Worm (Caenorhabditis elegans) whole organism, L3 larva: ENCODE data around the gene rme-6.

Experiments
- R02D3.7 ChIP-seq: fragments of 150-350 bp; optimal IDR thresholded peaks from 2 replicates; lab custom pipeline; 2014; ENCODE audit warnings: missing biosample characterization, missing genetic modification characterization
- ZK546.5 ChIP-seq: sonication (generic microtip); optimal IDR thresholded peaks from 2 replicates; lab custom pipeline; 2017; ENCODE audit warnings: missing biosample characterization, missing genetic modification characterization
- aly-2 ChIP-seq: fragments of 150-350 bp; optimal IDR thresholded peaks from 2 replicates; lab custom pipeline; 2014; ENCODE audit warnings: missing biosample characterization, missing genetic modification characterization
- ama-1 ChIP-seq: fragments of 150-350 bp; optimal IDR thresholded peaks from 2 replicates; lab custom pipeline; 2018
- ceh-16 ChIP-seq: sonication (generic microtip); optimal IDR thresholded peaks from 2 replicates; lab custom pipeline; 2017; ENCODE audit warnings: missing biosample characterization, missing genetic modification characterization
- ceh-28 ChIP-seq: fragments of 150-350 bp; optimal IDR thresholded peaks from 2 replicates; lab custom pipeline; 2014; ENCODE audit warnings: missing biosample characterization, missing genetic modification reagents, missing genetic modification characterization
- ceh-82 ChIP-seq: fragments of 150-350 bp; optimal IDR thresholded peaks from 2 replicates; lab custom pipeline; 2014; ENCODE audit warnings: missing biosample characterization, missing genetic modification characterization
- ceh-9 ChIP-seq: sonication (generic microtip); optimal IDR thresholded peaks from 2 replicates; lab custom pipeline; 2018; ENCODE audit warnings: missing biosample characterization, missing genetic modification characterization
- daf-12 ChIP-seq: fragments of 150-350 bp; optimal IDR thresholded peaks from 2 replicates; lab custom pipeline; 2014; ENCODE audit warnings: missing biosample characterization, missing genetic modification reagents, missing genetic modification characterization
- egl-27 ChIP-seq: sonication (generic microtip); optimal IDR thresholded peaks from 4 replicates; lab custom pipeline; 2017; ENCODE audit warnings: missing biosample characterization, missing genetic modification reagents, missing genetic modification characterization
- egl-5 ChIP-seq: fragments of 150-350 bp; optimal IDR thresholded peaks from 2 replicates; lab custom pipeline; 2017; ENCODE audit warnings: missing biosample characterization, missing genetic modification reagents, missing genetic modification characterization, inconsistent platforms
- elt-1 ChIP-seq: fragments of 150-350 bp; optimal IDR thresholded peaks from 2 replicates; lab custom pipeline; 2014; ENCODE audit warnings: missing biosample characterization, missing genetic modification characterization
- elt-2 ChIP-seq: sonication (generic microtip); optimal IDR thresholded peaks from 2 replicates; lab custom pipeline; 2016; ENCODE audit warnings: missing genetic modification reagents, mild to moderate bottlenecking, missing genetic modification characterization, missing compliant biosample characterization
- elt-3 ChIP-seq, 3 experiments: fragments of 150-350 bp in 1 of 3; sonication (generic microtip) in 2 of 3; optimal IDR thresholded peaks; 2 replicates in 2 of 3; 4 replicates in 1 of 3; lab custom pipeline; 2014 to 2017; ENCODE audit warnings: missing biosample characterization in 3 of 3, missing genetic modification characterization in 3 of 3
- eor-1 ChIP-seq, 2 experiments: fragments of 150-350 bp; optimal IDR thresholded peaks; 2 replicates each; lab custom pipeline; 2014 to 2018; ENCODE audit warnings: missing biosample characterization in 2 of 2, missing genetic modification characterization in 2 of 2
- fkh-10 ChIP-seq: sonication (generic microtip); optimal IDR thresholded peaks from 2 replicates; lab custom pipeline; 2017; ENCODE audit warnings: missing biosample characterization, missing genetic modification reagents, missing genetic modification characterization
- fkh-2 ChIP-seq: fragments of 150-350 bp; optimal IDR thresholded peaks from 2 replicates; lab custom pipeline; 2014; ENCODE audit warnings: missing biosample characterization, missing genetic modification reagents, missing genetic modification characterization
- fos-1 ChIP-seq: fragments of 150-350 bp; optimal IDR thresholded peaks from 2 replicates; lab custom pipeline; 2014; ENCODE audit warnings: missing biosample characterization, missing genetic modification characterization
- hmg-11 ChIP-seq: sonication (generic microtip); optimal IDR thresholded peaks from 2 replicates; lab custom pipeline; 2016; ENCODE audit warnings: missing genetic modification characterization, missing compliant biosample characterization
- jun-1 ChIP-seq: fragments of 150-350 bp; optimal IDR thresholded peaks from 2 replicates; lab custom pipeline; 2014; ENCODE audit warnings: missing biosample characterization, missing genetic modification reagents, missing genetic modification characterization
- lin-15B ChIP-seq: fragments of 150-350 bp; optimal IDR thresholded peaks from 2 replicates; lab custom pipeline; 2014; ENCODE audit warnings: missing biosample characterization, missing genetic modification characterization
- lin-39 ChIP-seq: fragments of 150-350 bp; optimal IDR thresholded peaks from 2 replicates; lab custom pipeline; 2018; ENCODE audit warnings: missing biosample characterization, missing genetic modification reagents, missing genetic modification characterization
- lsy-12 ChIP-seq: sonication (generic microtip); optimal IDR thresholded peaks from 2 replicates; lab custom pipeline; 2016; ENCODE audit warnings: mild to moderate bottlenecking, missing genetic modification characterization, missing compliant biosample characterization
- mdl-1 ChIP-seq: fragments of 150-350 bp; optimal IDR thresholded peaks from 2 replicates; lab custom pipeline; 2014; ENCODE audit warnings: missing biosample characterization, missing genetic modification characterization
- mml-1 ChIP-seq: fragments of 150-350 bp; sonication (generic microtip); optimal IDR thresholded peaks from 3 replicates; lab custom pipeline; 2014; ENCODE audit warnings: missing biosample characterization, missing genetic modification characterization
- nfya-1 ChIP-seq: sonication (generic microtip); optimal IDR thresholded peaks from 2 replicates; lab custom pipeline; 2017; ENCODE audit warnings: missing genetic modification characterization, mild to moderate bottlenecking, missing compliant biosample characterization, antibody characterized with exemption, moderate library complexity; ENCODE audit not compliant: insufficient read depth
- nhr-11 ChIP-seq: fragments of 150-350 bp; optimal IDR thresholded peaks from 2 replicates; lab custom pipeline; 2014; ENCODE audit warnings: missing biosample characterization, missing genetic modification characterization
- nhr-12 ChIP-seq: fragments of 150-350 bp; optimal IDR thresholded peaks from 2 replicates; lab custom pipeline; 2014; ENCODE audit warnings: missing biosample characterization, missing genetic modification characterization
- nhr-23 ChIP-seq: fragments of 150-350 bp; optimal IDR thresholded peaks from 2 replicates; lab custom pipeline; 2014; ENCODE audit warnings: missing biosample characterization, missing genetic modification reagents, missing genetic modification characterization
- nhr-237 ChIP-seq: fragments of 150-350 bp; optimal IDR thresholded peaks from 2 replicates; lab custom pipeline; 2014; ENCODE audit warnings: missing biosample characterization, missing genetic modification characterization
- nhr-25 ChIP-seq: sonication (generic microtip); optimal IDR thresholded peaks from 2 replicates; lab custom pipeline; 2017; ENCODE audit warnings: missing biosample characterization, missing genetic modification characterization
- nhr-28 ChIP-seq: fragments of 150-350 bp; optimal IDR thresholded peaks from 2 replicates; lab custom pipeline; 2014; ENCODE audit warnings: missing biosample characterization, missing genetic modification characterization
- nhr-43 ChIP-seq: sonication (generic microtip); optimal IDR thresholded peaks from 2 replicates; lab custom pipeline; 2016; ENCODE audit warnings: mild to moderate bottlenecking, missing genetic modification characterization, missing compliant biosample characterization; ENCODE audit not compliant: poor library complexity, severe bottlenecking
- nhr-67 ChIP-seq: fragments of 150-350 bp; optimal IDR thresholded peaks from 2 replicates; lab custom pipeline; 2014; ENCODE audit warnings: missing biosample characterization, missing genetic modification characterization
- nhr-76 ChIP-seq: fragments of 150-350 bp; sonication (generic microtip); optimal IDR thresholded peaks from 5 replicates; lab custom pipeline; 2014; ENCODE audit warnings: missing biosample characterization, missing genetic modification characterization
- nhr-77 ChIP-seq: fragments of 150-350 bp; optimal IDR thresholded peaks from 2 replicates; lab custom pipeline; 2014; ENCODE audit warnings: missing biosample characterization, missing genetic modification characterization
- pha-4 ChIP-seq: fragments of 150-350 bp; optimal IDR thresholded peaks from 2 replicates; lab custom pipeline; 2014; ENCODE audit warnings: missing biosample characterization, missing genetic modification reagents, missing genetic modification characterization
- sea-2 ChIP-seq: fragments of 150-350 bp; sonication (generic microtip); optimal IDR thresholded peaks from 4 replicates; lab custom pipeline; 2014; ENCODE audit warnings: missing biosample characterization, missing genetic modification reagents, missing genetic modification characterization
- skn-1 ChIP-seq: fragments of 150-350 bp; optimal IDR thresholded peaks from 2 replicates; lab custom pipeline; 2014; ENCODE audit warnings: missing biosample characterization, missing genetic modification characterization
- tbx-2 ChIP-seq: sonication (generic microtip); optimal IDR thresholded peaks from 2 replicates; lab custom pipeline; 2016; ENCODE audit warnings: mild to moderate bottlenecking, missing genetic modification characterization, missing compliant biosample characterization
- unc-39 ChIP-seq: sonication (generic microtip); optimal IDR thresholded peaks from 4 replicates; lab custom pipeline; 2017; ENCODE audit warnings: missing biosample characterization, missing genetic modification characterization
- unc-62 ChIP-seq: fragments of 150-350 bp; sonication (generic microtip); optimal IDR thresholded peaks from 4 replicates; lab custom pipeline; 2014; ENCODE audit warnings: missing biosample characterization, missing genetic modification reagents, missing genetic modification characterization
- zag-1 ChIP-seq: fragments of 150-350 bp; optimal IDR thresholded peaks from 2 replicates; lab custom pipeline; 2014; ENCODE audit warnings: missing biosample characterization, missing genetic modification characterization
- ztf-11 ChIP-seq: fragments of 150-350 bp; optimal IDR thresholded peaks from 2 replicates; lab custom pipeline; 2014; ENCODE audit warnings: missing biosample characterization, missing genetic modification characterization
- ztf-4 ChIP-seq: fragments of 150-350 bp; optimal IDR thresholded peaks from 2 replicates; lab custom pipeline; 2014; ENCODE audit warnings: missing biosample characterization, missing genetic modification characterization

rme-6 gene

DNA sequence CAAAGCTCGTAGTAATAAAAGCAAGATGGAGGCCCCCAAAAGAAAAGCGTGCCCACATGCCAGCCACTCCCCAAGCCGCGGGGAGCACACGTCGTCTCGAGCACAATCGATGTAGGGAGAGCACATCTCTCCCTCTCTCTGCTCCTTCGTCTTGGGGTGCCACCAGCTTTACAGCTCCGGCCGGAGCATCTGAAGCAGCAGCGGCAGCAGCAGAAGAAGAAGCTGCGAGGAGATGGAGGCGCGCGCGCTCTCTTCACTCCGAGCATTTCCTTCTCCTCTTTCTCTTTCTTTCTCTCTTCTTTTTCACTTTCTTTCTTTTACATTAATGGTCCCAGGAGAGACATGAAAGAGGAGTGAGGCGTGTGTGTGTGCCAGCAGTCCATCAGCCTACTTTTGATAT, 32.9 kb upstream of the rme-6 start:
- peak; percentile 93 for TF ChIP-seq lin-39 (tag; lab: Kevin White, UChicago)
- TF ChIP-seq nhr-11 (tag; lab: Kevin White, UChicago) = no peak
- TF ChIP-seq skn-1 = no peak
- no peak for TF ChIP-seq jun-1 (tag; lab: Kevin White, UChicago)
- TF ChIP-seq fkh-2 (tag; lab: Kevin White, UChicago) = no peak
- no peak for TF ChIP-seq nhr-237 (tag; lab: Kevin White, UChicago)
- TF ChIP-seq egl-27 (tag; lab: Kevin White, UChicago) = no peak
- TF ChIP-seq nhr-25 (tag; lab: Kevin White, UChicago) = no peak
- TF ChIP-seq fkh-10 (GFP tag; lab: Kevin White, UChicago) = peak; percentile 23
- TF ChIP-seq nhr-43 = no peak
- TF ChIP-seq ceh-28 (tag; lab: Kevin White, UChicago) = no peak
- TF ChIP-seq fos-1 = no peak
- no peak for TF ChIP-seq ztf-11 (tag; lab: Kevin White, UChicago)
- TF ChIP-seq ztf-4 (tag; lab: Kevin White, UChicago) = no peak
- TF ChIP-seq aly-2 (tag; lab: Kevin White, UChicago) = no peak
- no peak for TF ChIP-seq elt-1
- TF ChIP-seq lin-15B = peak; percentile 6
- TF ChIP-seq lsy-12 (tag; lab: Kevin White, UChicago) = peak; percentile 6
- no peak for TF ChIP-seq nhr-12 (tag; lab: Kevin White, UChicago)
- no peak for TF ChIP-seq nhr-77 (tag; lab: Kevin White, UChicago)
- peak; percentile 77 for TF ChIP-seq hmg-11
- no peak for TF ChIP-seq daf-12
- no peak for TF ChIP-seq elt-3 (tag; optimal IDR thresholded peaks at IDR 0.05; lab: Kevin White, UChicago)
- TF ChIP-seq unc-39 = no peak
- no peak for TF ChIP-seq nhr-76 (tag; lab: Kevin White, UChicago)
- no peak for TF ChIP-seq unc-62 (GFP tag; lab: Kevin White, UChicago)
- TF ChIP-seq tbx-2 = peak; percentile 67
- peak; percentile 81 for TF ChIP-seq nfya-1
- TF ChIP-seq ceh-16 (tag; lab: Kevin White, UChicago) = no peak
- no peak for TF ChIP-seq nhr-28 (tag; lab: Kevin White, UChicago)
- TF ChIP-seq elt-2 (tag; lab: Kevin White, UChicago) = no peak
- no peak for TF ChIP-seq ceh-9 (tag; lab: Kevin White, UChicago)
- peak; percentile 39 for TF ChIP-seq mdl-1
- no peak for TF ChIP-seq ceh-82 (tag; lab: Kevin White, UChicago)
- TF ChIP-seq zag-1 = no peak
- TF ChIP-seq ama-1 (lab: Kevin White, UChicago) = no peak
- TF ChIP-seq eor-1 (tag; optimal IDR thresholded peaks at IDR 0.05; lab: Kevin White, UChicago) = no peak
- TF ChIP-seq nhr-23 (tag; lab: Kevin White, UChicago) = no peak
- TF ChIP-seq mml-1 (tag; lab: Kevin White, UChicago) = no peak
- TF ChIP-seq pha-4 = no peak
- no peak for TF ChIP-seq ZK546.5 (tag; lab: Kevin White, UChicago)
- TF ChIP-seq R02D3.7 = no peak
- TF ChIP-seq nhr-67 (tag; lab: Kevin White, UChicago) = no peak
- peak; percentile 65 for TF ChIP-seq egl-5 (tag; lab: Kevin White, UChicago)

DNA sequence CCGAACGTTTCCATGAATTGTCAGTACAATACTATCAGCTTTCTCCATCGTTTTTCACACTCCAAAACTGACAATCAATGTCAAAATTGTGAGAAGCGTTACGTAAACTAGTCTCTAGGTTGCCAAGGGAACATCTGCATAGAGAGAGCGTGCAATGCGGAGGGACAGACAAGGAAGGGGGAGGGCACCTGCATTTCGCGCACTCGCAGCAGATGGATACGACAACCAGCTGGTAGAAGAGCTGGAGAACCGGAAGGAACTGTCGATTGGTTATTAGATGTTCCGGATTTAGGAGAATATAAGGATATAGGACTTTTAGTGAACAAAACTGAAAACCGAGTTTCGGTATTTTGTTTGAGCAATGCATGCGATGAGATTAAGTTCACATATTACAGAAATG, 28.0 kb upstream of the rme-6 start, which contains the start of gene mksr-1:
mksr-1 (minus strand) TSS at position 144 of the 400 bp plus-strand sequence.
- TF ChIP-seq ceh-16 (tag; lab: Kevin White, UChicago) = no peak
- no peak for TF ChIP-seq mml-1 (tag; lab: Kevin White, UChicago)
- no peak for TF ChIP-seq mdl-1
- no peak for TF ChIP-seq nhr-43
- TF ChIP-seq tbx-2 = no peak
- TF ChIP-seq unc-39 = no peak
- TF ChIP-seq aly-2 (tag; lab: Kevin White, UChicago) = no peak
- no peak for TF ChIP-seq nhr-28 (tag; lab: Kevin White, UChicago)
- TF ChIP-seq sea-2 = no peak
- TF ChIP-seq nhr-12 (tag; lab: Kevin White, UChicago) = no peak
- TF ChIP-seq elt-3 (tag; optimal IDR thresholded peaks at IDR 0.05; lab: Kevin White, UChicago) = no peak
